Fruit fly (Drosophila melanogaster): Measurements from ENCODE around the gene CG2218.

The CG2218 gene

DNA sequence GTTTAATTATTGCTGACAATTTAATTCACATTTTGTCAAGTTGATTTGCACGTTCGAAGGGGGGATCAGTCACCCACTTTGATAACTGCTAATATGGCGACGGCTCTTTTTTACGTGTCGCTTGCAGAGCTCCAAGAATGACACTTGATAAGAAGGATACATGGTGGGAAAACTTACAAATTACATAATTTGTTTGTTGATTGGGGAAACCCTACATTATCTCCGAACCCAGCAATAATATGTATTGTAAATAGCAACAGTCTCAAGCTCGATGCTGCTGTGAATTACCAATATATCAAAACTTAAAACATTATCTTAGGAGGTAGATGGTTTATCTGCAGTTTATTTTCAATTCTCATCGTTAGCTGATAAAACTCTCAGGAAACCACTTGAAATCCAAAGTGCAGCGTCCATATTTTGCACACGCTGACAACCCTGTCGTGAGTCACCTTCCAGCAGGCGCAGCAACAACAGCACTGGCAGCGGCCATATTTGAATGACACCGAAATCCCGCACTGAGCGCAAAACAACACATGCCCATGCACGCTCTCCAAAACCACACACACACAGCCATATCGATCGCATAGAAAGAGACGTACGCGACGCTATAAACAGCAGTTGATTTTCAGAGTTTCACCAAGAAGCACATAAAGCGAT, 39.7 kb downstream of the CG2218 start (continued):
- TF ChIP-seq lov (optimal IDR thresholded peaks at IDR 0.05) (no peak), lov (GFP tag; IDR thresholded peaks at IDR 0.05) (peak; percentile 86), prd (optimal IDR thresholded peaks at IDR 0.05) (no peak), prd (GFP tag; IDR thresholded peaks at IDR 0.05) (peak; percentile 94), Blimp-1 (GFP tag; optimal IDR thresholded peaks at IDR 0.05) (peak; percentile 80), wor (GFP tag; IDR thresholded peaks at IDR 0.05) (peak; percentile 89), CG12769 (tag; optimal IDR thresholded peaks at IDR 0.05) (peak; percentile 94), Stat92E (GFP tag; optimal IDR thresholded peaks at IDR 0.05) (peak in 2 of 3 experiments; percentile 36 to 80), CG2889 (GFP tag; IDR thresholded peaks at IDR 0.05) (peak; percentile 66), seq (GFP tag; IDR thresholded peaks at IDR 0.05) (peak; percentile 88; the same call in 1 of the 2 replicates), bab2 (GFP tag; optimal IDR thresholded peaks at IDR 0.05) (peak; percentile 98), HmgZ (tag; optimal IDR thresholded peaks at IDR 0.05) (peak; percentile 93), CG7987 (GFP tag; optimal IDR thresholded peaks at IDR 0.05) (peak; percentile 74), ci (GFP tag; IDR thresholded peaks at IDR 0.05) (peak; percentile 87), trem (tag; optimal IDR thresholded peaks at IDR 0.05) (peak; percentile 78), C15 (GFP tag; IDR thresholded peaks at IDR 0.05) (0 out of 3 replicates have a peak, but pooled peaks have one; percentile 66), ato (GFP tag; IDR thresholded peaks at IDR 0.05; ENCODE audit: partially characterized antibody) (peak; percentile 14; the same call in 1 of the 2 replicates), insv (GFP tag; optimal IDR thresholded peaks at IDR 0.05) (peak; percentile 64 to 82), GATAe (GFP tag; conservative IDR thresholded peaks at IDR 0.05) (peak; percentile 73), CG11456 (GFP tag; IDR thresholded peaks at IDR 0.05) (peak; percentile 90), ftz-f1 (GFP tag; optimal IDR thresholded peaks at IDR 0.05) (peak; percentile 66), Atf-2 (GFP tag; optimal IDR thresholded peaks at IDR 0.05) (peak; percentile 99), caup (GFP tag; optimal IDR thresholded peaks at IDR 0.05; ENCODE audit: severe bottlenecking) (peak; percentile 96), dysf (GFP tag; IDR thresholded peaks at IDR 0.05) (peak; percentile 95), tgo (GFP tag; IDR thresholded peaks at IDR 0.05) (peak; percentile 89), CG7839 (tag; optimal IDR thresholded peaks at IDR 0.05) (peak; percentile 97), Gug (GFP tag; IDR thresholded peaks at IDR 0.05) (peak; percentile 95), ash1 (GFP tag; optimal IDR thresholded peaks at IDR 0.05) (peak; percentile 22), dimm (GFP tag; IDR thresholded peaks at IDR 0.05) (peak; percentile 70), hth (optimal IDR thresholded peaks at IDR 0.05) (no peak), corto (GFP tag; optimal IDR thresholded peaks at IDR 0.05) (peak; percentile 57), Adf1 (GFP tag; IDR thresholded peaks at IDR 0.05) (peak; percentile 62; the same call in 1 of the 2 replicates), Ets97D (GFP tag; optimal IDR thresholded peaks at IDR 0.05) (peak; percentile 83), sc (optimal IDR thresholded peaks at IDR 0.05) (no peak), sc (GFP tag; optimal IDR thresholded peaks at IDR 0.05) (peak; percentile 97), Ssrp (tag; optimal IDR thresholded peaks at IDR 0.05) (peak; percentile 96), CG12071 (GFP tag; optimal IDR thresholded peaks at IDR 0.05) (peak; percentile 88), NFAT (GFP tag; IDR thresholded peaks at IDR 0.05) (peak; percentile 94), CG3407 (GFP tag; optimal IDR thresholded peaks at IDR 0.05) (peak; percentile 89), CG12659 (GFP tag; optimal IDR thresholded peaks at IDR 0.05) (peak; percentile 99), NfI (GFP tag; optimal IDR thresholded peaks at IDR 0.05) (peak; percentile 95), CG3995 (GFP tag; optimal IDR thresholded peaks at IDR 0.05) (peak; percentile 85), Asciz (GFP tag; optimal IDR thresholded peaks at IDR 0.05) (peak; percentile 88), Sry-β (GFP tag; optimal IDR thresholded peaks at IDR 0.05) (peak; percentile 76), CG18764 (GFP tag; optimal IDR thresholded peaks at IDR 0.05) (peak; percentile 91), sr (GFP tag; IDR thresholded peaks at IDR 0.05) (peak; percentile 42; the same call in 1 of the 3 replicates), CG15696 (tag; optimal IDR thresholded peaks at IDR 0.05) (peak; percentile 94), CG4707 (GFP tag; optimal IDR thresholded peaks at IDR 0.05) (peak; percentile 67), pzg (GFP tag; optimal IDR thresholded peaks at IDR 0.05) (peak; percentile 18), Antp (GFP tag; optimal IDR thresholded peaks at IDR 0.05) (peak; percentile 97)
